Fruit fly (Drosophila melanogaster): ENCODE results near the gene Pdp1.

The Pdp1 gene

DNA sequence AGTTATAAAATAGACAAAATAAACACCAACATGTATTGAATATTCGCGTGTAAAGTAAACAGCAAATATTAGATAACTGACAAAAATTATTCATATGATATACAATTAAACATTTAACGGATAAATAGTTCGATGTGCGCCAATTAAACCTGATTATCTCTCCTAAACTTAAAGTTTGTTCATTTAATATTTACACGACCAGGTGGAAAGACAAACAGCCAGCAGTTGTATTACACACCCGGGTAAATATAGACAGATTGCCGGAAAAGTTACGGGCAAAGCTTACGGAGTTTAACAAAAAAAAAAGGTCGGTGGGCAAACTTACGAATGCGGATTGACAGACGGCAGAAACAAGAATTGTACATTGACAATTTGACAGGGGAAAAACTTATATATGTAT is 14.9 kb upstream of the Pdp1 start (continued):
- TF ChIP-seq CG6654 (GFP tag; optimal IDR thresholded peaks at IDR 0.05) (no peak), Mad (GFP tag; optimal IDR thresholded peaks at IDR 0.05) (peak; percentile 18), GATAe (GFP tag; conservative IDR thresholded peaks at IDR 0.05) (no peak), wdn (GFP tag; IDR thresholded peaks at IDR 0.05) (no peak; the same call in 1 of the 2 replicates), Taf1 (GFP tag; IDR thresholded peaks at IDR 0.05) (no peak), sqz (GFP tag; optimal IDR thresholded peaks at IDR 0.05) (peak; percentile 7), Dek (tag; optimal IDR thresholded peaks at IDR 0.05) (peak; percentile 63), lab (GFP tag; optimal IDR thresholded peaks at IDR 0.05) (peak; percentile 94), nerfin-1 (tag; optimal IDR thresholded peaks at IDR 0.05) (peak; percentile 40), inv (GFP tag; IDR thresholded peaks at IDR 0.05; ENCODE audit: partially characterized antibody) (no peak), fd102C (GFP tag; optimal IDR thresholded peaks at IDR 0.05) (no peak), CG7556 (GFP tag; optimal IDR thresholded peaks at IDR 0.05) (peak; percentile 64), CG2120 (GFP tag; optimal IDR thresholded peaks at IDR 0.05) (peak; percentile 66), ranshi (GFP tag; IDR thresholded peaks at IDR 0.05) (peak; percentile 47; the same call in 1 of the 2 replicates), Dbx (GFP tag; IDR thresholded peaks at IDR 0.05) (peak; percentile 40; the same call in 1 of the 3 replicates), Lpt (GFP tag; optimal IDR thresholded peaks at IDR 0.05) (no peak), en (GFP tag; optimal IDR thresholded peaks at IDR 0.05) (no peak), CHES-1-like (GFP tag; optimal IDR thresholded peaks at IDR 0.05) (peak; percentile 43), Sox100B (GFP tag; optimal IDR thresholded peaks at IDR 0.05) (peak; percentile 70), pb (GFP tag; optimal IDR thresholded peaks at IDR 0.05) (peak; percentile 20), NfI (GFP tag; optimal IDR thresholded peaks at IDR 0.05) (peak; percentile 66), tna (GFP tag; IDR thresholded peaks at IDR 0.05; ENCODE audit: partially characterized antibody) (no peak), CG17361 (GFP tag; IDR thresholded peaks at IDR 0.05) (peak; percentile 29; the same call in 1 of the 3 replicates), sob (GFP tag; IDR thresholded peaks at IDR 0.05) (peak; percentile 67), caup (GFP tag; optimal IDR thresholded peaks at IDR 0.05; ENCODE audit: severe bottlenecking) (peak; percentile 91), yki (optimal IDR thresholded peaks at IDR 0.05) (no peak), bab2 (GFP tag; optimal IDR thresholded peaks at IDR 0.05) (peak; percentile 38), jumu (GFP tag; optimal IDR thresholded peaks at IDR 0.05) (no peak), hkb (optimal IDR thresholded peaks at IDR 0.05) (no peak), hkb (GFP tag; IDR thresholded peaks at IDR 0.05) (peak; percentile 38; the same call in 1 of the 2 replicates), CG8478 (optimal IDR thresholded peaks at IDR 0.05) (no peak), ems (GFP tag; optimal IDR thresholded peaks at IDR 0.05) (peak; percentile 6), NC2α (GFP tag; optimal IDR thresholded peaks at IDR 0.05) (peak; percentile 35), PHDP (tag; optimal IDR thresholded peaks at IDR 0.05) (peak; percentile 86), nau (GFP tag; optimal IDR thresholded peaks at IDR 0.05) (peak; percentile 87), CG6683 (GFP tag; optimal IDR thresholded peaks at IDR 0.05) (peak; percentile 77), ara (GFP tag; IDR thresholded peaks at IDR 0.05) (no peak), YL-1 (GFP tag; optimal IDR thresholded peaks at IDR 0.05) (peak; percentile 36), tin (GFP tag; optimal IDR thresholded peaks at IDR 0.05) (no peak), D19A (tag; optimal IDR thresholded peaks at IDR 0.05) (no peak), CG11085 (GFP tag; IDR thresholded peaks at IDR 0.05) (0 out of 2 replicates have a peak, but pooled peaks have one; percentile 39), CG4854 (GFP tag; optimal IDR thresholded peaks at IDR 0.05) (peak; percentile 48), run (tag; optimal IDR thresholded peaks at IDR 0.05) (peak; percentile 48), sug (tag; optimal IDR thresholded peaks at IDR 0.05) (peak; percentile 54), Sox102F (GFP tag; optimal IDR thresholded peaks at IDR 0.05) (peak; percentile 68), aop (GFP tag; IDR thresholded peaks at IDR 0.05) (no peak), ham (GFP tag; IDR thresholded peaks at IDR 0.05) (no peak), CG4707 (GFP tag; optimal IDR thresholded peaks at IDR 0.05) (peak; percentile 65), CG5953 (GFP tag; IDR thresholded peaks at IDR 0.05) (peak; percentile 30; the same call in 1 of the 2 replicates), phol (tag; optimal IDR thresholded peaks at IDR 0.05) (no peak), Hr51 (GFP tag; optimal IDR thresholded peaks at IDR 0.05) (peak; percentile 45 to 53), CG10267 (tag; optimal IDR thresholded peaks at IDR 0.05) (peak; percentile 1)
